Fruit fly (Drosophila melanogaster) ovary, adult (tissue): ENCODE results near the gene CG31199.

ENCODE experiments used
- CG17801 ChIP-seq: fragments of 200-800 bp; optimal IDR thresholded peaks from 2 replicates; lab custom pipeline; 2019; ENCODE audit warnings: missing biosample characterization, mild to moderate bottlenecking, missing genetic modification characterization, moderate library complexity; ENCODE audit not compliant: partially characterized antibody

CG31199 gene

DNA sequence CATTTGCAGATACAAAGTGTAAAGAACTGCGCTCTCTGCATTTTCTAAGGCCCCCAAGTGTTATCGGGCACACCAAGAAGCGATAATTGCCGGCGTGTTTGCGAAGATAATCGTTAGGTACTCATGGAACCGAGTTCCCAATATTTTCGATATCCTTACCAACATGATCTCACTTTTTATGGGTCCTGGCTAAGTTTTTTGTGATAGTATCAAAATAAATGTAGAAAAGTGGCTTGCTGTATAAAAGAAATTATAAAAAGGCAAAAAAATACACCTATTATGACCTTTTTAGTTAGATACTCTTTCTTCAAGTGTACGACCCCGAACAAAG lies 22.5 kb upstream of the CG31199 start:
- TF ChIP-seq CG17801 = no peak

DNA sequence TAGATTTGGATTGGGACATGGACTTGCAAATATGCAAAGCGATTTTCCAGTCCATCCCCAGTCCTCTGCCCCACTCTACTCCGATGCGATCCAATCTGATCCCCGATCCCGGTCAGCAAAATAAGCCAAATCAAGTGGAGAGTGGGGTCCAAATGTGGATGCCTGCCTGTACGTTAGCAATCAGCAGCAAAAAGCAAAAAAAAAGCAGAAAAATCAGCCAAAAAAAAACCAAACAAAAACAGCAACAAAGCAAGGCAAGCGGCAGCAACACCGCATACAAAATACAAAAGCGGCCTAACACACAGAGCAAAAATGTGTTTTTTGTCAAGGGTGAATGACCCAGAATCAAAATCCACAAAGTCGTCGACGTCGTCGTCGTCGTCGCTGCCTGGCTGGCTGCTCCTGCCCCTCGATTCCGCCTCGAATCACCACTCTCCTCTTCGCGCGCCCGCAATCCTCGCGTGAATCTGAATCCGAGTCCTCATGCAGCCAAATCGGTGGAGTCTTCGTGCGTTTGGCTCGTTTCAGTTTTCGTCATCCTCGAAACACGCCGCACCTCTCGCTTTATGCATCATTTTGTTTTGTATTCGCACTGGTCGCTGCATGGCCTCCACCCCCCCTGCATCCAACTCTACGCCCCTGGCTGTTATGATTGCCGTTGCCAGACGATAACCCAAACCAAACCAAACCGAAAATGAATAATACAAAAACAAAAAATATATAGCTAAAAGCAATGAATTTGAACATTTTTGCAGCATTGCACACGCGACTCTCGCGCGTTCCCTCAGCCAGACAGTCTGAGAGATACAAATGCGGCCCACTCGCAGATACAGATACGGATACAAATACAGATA lies 21.9 kb upstream of the CG31199 start:
- no peak for TF ChIP-seq CG17801

DNA sequence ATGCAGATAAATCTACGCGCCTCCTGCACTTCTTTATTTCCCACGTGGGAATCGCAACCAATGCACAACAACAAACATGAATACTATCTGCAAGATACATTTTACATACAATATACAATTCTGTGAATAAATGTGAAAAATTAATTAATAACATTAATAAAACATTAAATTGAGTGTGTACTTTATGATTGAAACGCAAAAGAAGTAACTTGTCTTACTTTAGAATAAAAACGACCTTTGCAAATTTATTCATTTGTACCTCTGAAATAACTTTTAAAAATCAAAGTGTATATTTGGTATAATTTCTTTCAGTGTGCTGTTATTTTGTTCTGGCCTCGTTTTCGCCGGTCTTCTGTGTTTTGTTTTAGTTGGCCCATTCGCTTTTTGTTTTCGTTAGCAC lies 20.4 kb upstream of the CG31199 start:
- no peak for TF ChIP-seq CG17801

DNA sequence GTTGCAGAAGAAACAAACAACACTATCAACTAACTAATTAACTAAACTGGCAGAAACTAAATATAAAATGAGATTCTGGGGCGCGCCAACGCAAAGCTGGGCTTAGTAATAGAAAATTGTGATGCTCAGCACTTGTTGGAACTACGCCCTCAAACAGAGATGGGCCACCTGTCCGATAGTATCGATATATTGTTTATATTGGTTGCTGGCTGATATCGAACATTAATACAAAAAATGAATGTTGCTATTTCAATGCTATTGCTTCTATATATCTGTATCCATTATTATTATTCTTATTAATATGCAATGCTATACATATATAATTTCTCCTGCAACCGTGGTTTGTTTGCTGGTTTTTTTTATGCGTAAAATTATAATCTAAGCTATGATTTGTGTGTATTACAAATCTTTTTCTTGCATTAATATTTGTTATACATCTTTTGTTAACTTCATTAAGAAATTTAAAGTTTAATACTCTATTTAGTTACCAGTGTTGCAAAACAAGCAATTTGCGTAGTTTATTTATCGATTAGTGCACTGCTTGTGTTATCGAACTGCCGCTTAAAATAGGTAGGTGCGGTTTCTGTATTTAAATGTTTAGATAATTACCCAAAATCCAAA lies 18.6 kb upstream of the CG31199 start, which contains the start of gene CG31195:
Gene CG31195 (minus strand): TSS at position 195 of the 621 bp plus-strand sequence.
- no peak for TF ChIP-seq CG17801

DNA sequence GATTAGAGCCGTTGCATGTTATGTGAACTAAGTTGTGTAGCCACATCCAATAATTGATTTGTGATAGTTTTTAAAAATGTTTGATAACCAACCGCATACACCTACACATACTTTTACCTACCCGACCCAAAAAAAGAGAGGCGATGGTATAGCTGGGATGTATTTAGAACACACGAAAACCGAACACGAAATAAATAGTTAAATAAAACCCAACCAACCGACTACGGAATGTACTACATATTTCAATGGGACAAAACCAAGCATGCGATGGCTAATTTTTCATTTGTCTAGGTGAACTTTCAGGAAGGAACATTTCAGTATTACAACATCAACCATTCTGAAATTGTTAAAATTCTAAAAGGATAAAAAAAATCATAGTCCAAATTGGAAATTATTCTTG lies 12.8 kb upstream of the CG31199 start, which contains the start of gene Syp:
Gene Syp (plus strand): TSS at position 301 of the 400 bp plus-strand sequence.
- no peak for TF ChIP-seq CG17801

DNA sequence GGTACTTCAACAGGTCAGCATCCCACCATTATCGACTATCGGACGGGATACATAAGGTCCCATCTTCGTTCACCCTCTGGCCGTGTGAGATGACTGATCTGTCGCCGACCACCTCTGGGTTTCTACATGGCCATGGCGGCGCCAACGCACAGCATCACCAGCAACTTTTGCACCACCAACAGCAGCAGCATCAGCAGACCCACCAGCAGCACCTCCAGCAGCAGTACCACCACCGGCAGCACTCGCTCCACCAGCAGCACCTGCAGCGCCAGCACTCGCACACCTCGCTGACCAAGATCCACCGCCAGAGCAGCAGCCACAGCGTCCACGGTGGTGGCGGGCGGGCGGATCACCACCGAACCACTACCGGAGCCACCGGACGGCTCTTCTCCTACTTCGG lies 11.3 kb upstream of the CG31199 start:
- no peak for TF ChIP-seq CG17801

DNA sequence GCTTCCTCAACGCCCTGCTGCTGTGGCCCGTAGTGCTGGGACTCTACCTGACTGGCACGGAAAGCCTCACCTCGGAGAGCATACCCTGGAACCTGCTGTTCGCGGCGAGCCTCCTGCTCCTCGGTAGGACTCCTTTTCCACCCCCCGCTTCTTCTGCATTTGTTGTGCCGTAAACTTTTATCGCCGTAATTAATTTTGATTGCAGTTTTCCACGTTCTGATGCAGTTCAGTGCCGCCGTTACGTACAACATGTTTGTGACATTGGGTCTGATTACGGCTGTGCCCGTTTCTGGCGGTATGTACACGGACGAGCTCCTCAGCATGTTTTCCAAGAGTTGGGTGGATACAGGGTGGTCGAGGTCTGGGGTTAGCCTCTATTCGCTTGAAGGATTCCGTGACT lies 5.9 kb upstream of the CG31199 start:
- TF ChIP-seq CG17801 = no peak

DNA sequence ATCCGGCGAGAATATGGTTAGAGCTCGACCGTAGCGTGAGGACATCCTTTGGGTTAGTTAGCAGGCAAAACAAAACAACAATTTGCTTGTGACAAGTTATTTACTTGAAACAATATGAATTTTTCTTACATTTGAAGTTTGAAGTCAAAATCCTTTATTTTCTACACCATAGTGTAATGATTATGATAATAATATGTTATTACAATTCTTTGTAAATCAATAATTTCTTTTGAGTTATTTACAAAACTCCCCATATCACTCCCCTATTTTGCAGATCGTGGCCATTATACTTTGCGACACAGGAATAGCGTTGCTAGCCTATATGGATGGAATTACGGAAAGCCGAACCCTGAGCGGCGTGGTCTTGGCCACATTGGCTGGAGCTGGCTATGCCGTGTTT lies 5.3 kb upstream of the CG31199 start, which contains the start of gene Prosalpha4T1:
Gene Prosalpha4T1 (minus strand): TSS at position 101 of the 400 bp plus-strand sequence.
- TF ChIP-seq CG17801 = no peak

DNA sequence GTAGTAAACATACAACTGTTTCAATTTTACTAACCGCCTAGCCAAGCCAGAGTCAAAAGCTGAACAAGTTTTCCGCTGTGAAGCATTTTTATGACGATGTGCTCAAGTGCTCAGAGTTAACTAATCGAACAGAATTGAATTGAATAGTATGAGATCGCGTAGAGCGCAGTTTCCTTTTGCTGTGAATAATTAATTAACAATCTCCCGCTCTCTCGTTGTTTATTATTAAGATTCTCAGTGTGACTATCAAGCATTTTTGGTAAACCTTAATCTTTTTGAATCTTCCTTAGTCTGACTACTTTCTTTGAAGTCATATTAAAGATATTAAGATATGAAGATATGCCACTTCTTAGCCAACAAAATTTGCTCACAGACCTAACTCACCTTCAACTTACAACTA lies 1.6 kb upstream of the CG31199 start, which contains the start of gene CG31200:
Gene CG31200 (minus strand): TSS at position 101 of the 400 bp plus-strand sequence.
- no peak for TF ChIP-seq CG17801

DNA sequence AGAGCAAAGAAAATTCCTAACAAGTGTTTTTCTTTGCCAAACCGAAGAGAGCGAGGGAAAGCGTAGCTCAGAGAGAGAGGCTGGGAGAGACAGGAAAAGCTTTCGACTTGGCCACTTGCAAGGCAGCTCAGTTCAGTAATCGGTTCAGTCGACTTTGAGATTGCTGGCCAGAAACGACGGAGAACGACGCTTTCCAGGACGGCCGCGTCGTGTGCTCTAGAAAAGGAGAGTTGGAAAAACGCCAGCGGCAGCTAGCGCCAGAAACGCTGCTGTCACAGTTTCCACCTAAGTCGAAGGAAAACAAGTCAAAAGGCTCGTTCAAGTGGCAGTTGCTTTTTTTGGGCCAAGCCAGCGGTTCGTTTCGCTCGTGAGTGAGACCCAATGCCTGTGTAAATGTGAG lies 3.7 kb downstream of the CG31199 start, which contains the start of gene CG42322:
Gene CG42322 (plus strand): TSS at position 138 of the 400 bp plus-strand sequence.
- no peak for TF ChIP-seq CG17801

DNA sequence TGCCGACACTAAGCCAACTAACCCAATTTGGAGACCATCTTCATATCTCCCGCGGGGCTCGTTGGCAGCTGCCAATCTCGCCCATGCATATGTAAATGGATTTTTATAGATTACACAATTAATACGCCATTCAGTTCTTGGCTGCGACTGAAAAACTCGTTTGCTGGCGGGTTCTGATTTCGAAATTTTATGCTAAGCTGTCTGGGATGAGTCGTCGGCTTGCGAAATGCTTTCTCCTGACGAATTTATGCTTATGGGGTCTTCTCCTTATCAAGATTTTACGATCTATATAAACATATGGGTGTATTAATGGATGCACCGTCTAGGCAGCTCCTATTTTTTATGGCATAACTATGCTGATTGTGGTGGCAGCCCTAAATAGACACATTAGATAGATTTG lies 4.7 kb downstream of the CG31199 start, which contains the start of gene CG17267:
Gene CG17267 (minus strand): TSS at position 101 of the 400 bp plus-strand sequence.
- TF ChIP-seq CG17801 = no peak

DNA sequence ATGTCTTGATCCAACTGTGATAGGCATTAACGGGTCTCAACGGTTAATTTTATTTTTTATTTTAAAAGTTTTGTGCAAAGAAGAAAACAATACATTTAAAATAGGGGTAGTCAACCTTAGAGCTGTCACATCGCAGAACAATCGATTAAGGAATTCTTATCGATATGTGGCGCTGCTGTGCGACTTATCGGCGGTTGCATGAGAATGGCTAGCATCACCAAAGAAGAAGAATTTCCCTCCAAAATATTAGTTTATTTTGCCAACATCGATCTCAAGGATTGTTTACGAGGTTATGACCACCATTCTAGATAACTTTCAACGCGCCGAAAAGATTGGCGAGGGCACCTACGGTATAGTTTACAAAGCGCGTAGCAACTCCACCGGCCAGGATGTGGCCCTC lies 8.3 kb downstream of the CG31199 start, which contains the start of gene Cdk2:
Gene Cdk2 (plus strand): TSS at position 219 of the 400 bp plus-strand sequence.
- no peak for TF ChIP-seq CG17801

DNA sequence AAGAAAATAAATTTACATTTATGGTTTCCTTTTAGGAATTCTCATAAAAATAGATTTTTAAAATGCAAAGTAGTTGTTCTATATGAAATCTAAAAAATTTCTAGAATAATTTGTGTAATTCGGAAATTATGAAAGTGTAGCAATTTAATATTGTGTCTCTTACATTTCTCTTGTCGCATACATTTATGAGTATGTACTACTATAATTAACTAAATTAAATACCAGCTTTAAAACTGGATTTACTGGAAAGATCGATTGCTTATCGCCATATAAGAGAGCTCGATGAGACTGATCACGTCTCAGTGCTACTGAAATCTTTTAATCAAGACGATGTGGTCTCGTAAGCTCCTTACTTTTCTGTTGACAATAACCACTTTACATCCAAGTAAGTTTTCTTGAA lies 12.3 kb downstream of the CG31199 start, which contains the start of gene CG31205:
Gene CG31205 (plus strand): TSS at position 301 of the 400 bp plus-strand sequence.
- no peak for TF ChIP-seq CG17801

DNA sequence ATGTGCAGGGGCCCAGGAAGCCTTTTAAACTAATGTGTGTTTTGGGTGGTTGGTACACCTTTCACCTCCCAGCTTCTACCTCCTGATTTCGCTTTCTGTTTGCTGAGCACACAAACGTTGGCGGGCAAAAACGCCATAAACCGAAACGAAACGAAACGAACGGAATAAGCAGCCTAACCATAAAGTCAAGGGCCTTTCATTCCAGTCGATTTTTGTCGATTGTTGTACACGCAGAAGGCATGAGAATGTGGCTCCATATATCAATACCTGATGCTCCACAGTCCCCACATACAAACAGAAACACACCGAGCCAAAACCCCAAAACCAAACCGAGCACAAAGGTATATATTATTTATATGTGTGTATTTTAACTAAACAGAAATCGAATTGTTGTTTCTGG lies 20.2 kb downstream of the CG31199 start:
- no peak for TF ChIP-seq CG17801

DNA sequence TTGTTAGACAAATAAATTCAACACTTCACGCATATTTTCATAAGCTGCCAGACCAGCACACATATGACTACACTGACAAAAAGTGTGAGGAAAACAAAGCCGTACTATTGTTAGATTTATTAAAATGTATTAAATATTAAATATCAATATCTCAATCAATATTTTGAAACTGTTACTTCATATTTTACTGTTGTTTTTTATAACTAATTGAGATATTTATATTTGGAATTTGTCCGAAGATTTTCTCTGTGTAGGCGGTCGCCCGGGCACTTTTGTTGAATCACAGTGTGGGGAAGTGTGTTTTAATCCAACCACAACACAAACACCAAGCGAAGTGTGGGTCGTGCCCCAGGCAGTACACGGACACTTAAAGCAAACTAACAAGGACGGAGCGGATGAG lies 24.4 kb downstream of the CG31199 start:
- no peak for TF ChIP-seq CG17801

DNA sequence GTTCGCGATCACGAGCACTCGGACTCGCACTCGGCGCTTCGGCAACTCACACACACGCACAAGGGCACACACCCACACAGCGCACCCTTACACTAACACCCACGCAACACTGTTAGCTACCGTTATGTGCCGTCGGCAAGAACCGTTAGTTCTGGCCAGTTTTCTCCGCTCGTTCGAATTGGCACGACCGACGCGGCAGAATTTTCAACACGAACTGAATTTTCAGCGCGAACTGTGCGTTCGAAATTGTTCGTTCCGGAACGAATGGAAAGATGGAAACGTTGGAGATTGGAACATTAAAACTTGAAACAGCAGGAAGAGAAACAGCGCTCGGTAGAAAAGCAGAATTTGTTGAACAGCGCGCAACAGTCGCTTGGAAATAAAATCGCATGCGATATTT lies 29.3 kb downstream of the CG31199 start, which contains the start of gene Oamb:
Gene Oamb (minus strand): TSS at position 218 of the 400 bp plus-strand sequence.
- TF ChIP-seq CG17801 = no peak
